Fruit fly (Drosophila melanogaster) whole organism, embryonic: ENCODE data around the gene CG11811.
A peak's percentile ranks its signal among the peaks of the same experiment; 100 is the strongest.

Experiments used
- B-H2 ChIP-seq: fragments of 200-800 bp; sonication (Bioruptor generic); optimal IDR thresholded peaks from 2 replicates; lab custom pipeline; 2018; ENCODE audit warnings: missing biosample characterization, mild to moderate bottlenecking, missing genetic modification characterization
- CG11085 ChIP-seq: fragments of 200-800 bp; sonication (Bioruptor generic); IDR thresholded peaks from 2 replicates; pipeline ENCODE4 v1.3.6; 2022; ENCODE audit warnings: missing biosample characterization, missing genetic modification characterization
- CG13123 ChIP-seq: fragments of 200-800 bp; sonication (Bioruptor generic); optimal IDR thresholded peaks from 2 replicates; lab custom pipeline; 2016; ENCODE audit warnings: missing biosample characterization, missing genetic modification characterization
- CG13624 ChIP-seq: fragments of 200-800 bp; sonication (Bioruptor generic); optimal IDR thresholded peaks from 2 replicates; lab custom pipeline; 2016; ENCODE audit warnings: missing biosample characterization, missing genetic modification characterization
- CG13775 ChIP-seq: fragments of 200-800 bp; sonication (Bioruptor generic); optimal IDR thresholded peaks from 3 replicates; lab custom pipeline; 2017; ENCODE audit warnings: missing biosample characterization, mild to moderate bottlenecking, missing genetic modification characterization
- CG14441 ChIP-seq: fragments of 200-800 bp; sonication (Bioruptor generic); IDR thresholded peaks from 2 replicates; pipeline ENCODE4 v1.3.6; 2022; ENCODE audit warnings: missing biosample characterization, missing genetic modification characterization
- CG15011 ChIP-seq: fragments of 200-800 bp; sonication (Bioruptor generic); optimal IDR thresholded peaks from 3 replicates; lab custom pipeline; 2018; ENCODE audit warnings: missing biosample characterization, mild to moderate bottlenecking, missing genetic modification characterization
- CG15269 ChIP-seq: fragments of 200-800 bp; sonication (Bioruptor generic); optimal IDR thresholded peaks from 2 replicates; lab custom pipeline; 2018; ENCODE audit warnings: missing biosample characterization, mild to moderate bottlenecking, missing genetic modification characterization, moderate library complexity
- CG15479 ChIP-seq: fragments of 200-800 bp; sonication (Bioruptor generic); optimal IDR thresholded peaks from 3 replicates; lab custom pipeline; 2019; ENCODE audit warnings: missing biosample characterization, mild to moderate bottlenecking, missing genetic modification characterization, moderate library complexity
- CG1792 ChIP-seq: fragments of 200-800 bp; sonication (Bioruptor generic); optimal IDR thresholded peaks from 2 replicates; lab custom pipeline; 2016; ENCODE audit warnings: missing biosample characterization, missing genetic modification characterization
- CG18619 ChIP-seq: fragments of 200-800 bp; sonication (Bioruptor generic); optimal IDR thresholded peaks from 3 replicates; lab custom pipeline; 2017; ENCODE audit warnings: missing biosample characterization, mild to moderate bottlenecking, missing genetic modification characterization
- CG2116 ChIP-seq: fragments of 200-800 bp; sonication (Bioruptor generic); optimal IDR thresholded peaks from 3 replicates; lab custom pipeline; 2018; ENCODE audit warnings: missing biosample characterization, mild to moderate bottlenecking, missing genetic modification characterization
- CG3281 ChIP-seq: fragments of 200-800 bp; sonication (Bioruptor generic); optimal IDR thresholded peaks from 3 replicates; lab custom pipeline; 2017; ENCODE audit warnings: missing biosample characterization, mild to moderate bottlenecking, missing genetic modification characterization
- CG4404 ChIP-seq: fragments of 200-800 bp; sonication (Bioruptor generic); IDR thresholded peaks from 2 replicates; pipeline ENCODE4 v1.3.6; 2022; ENCODE audit warnings: missing biosample characterization, missing genetic modification characterization
- CG4707 ChIP-seq: fragments of 200-800 bp; sonication (Bioruptor generic); optimal IDR thresholded peaks from 2 replicates; lab custom pipeline; 2018; ENCODE audit warnings: missing biosample characterization, mild to moderate bottlenecking, missing genetic modification characterization, moderate library complexity
- CG5180 ChIP-seq: fragments of 200-800 bp; sonication (Bioruptor generic); optimal IDR thresholded peaks from 3 replicates; lab custom pipeline; 2017; ENCODE audit warnings: missing biosample characterization, missing genetic modification characterization, mild to moderate bottlenecking, moderate library complexity, missing genetic modification reagents
- CG7987 ChIP-seq: fragments of 200-800 bp; sonication (Bioruptor generic); optimal IDR thresholded peaks from 2 replicates; lab custom pipeline; 2018; ENCODE audit warnings: missing biosample characterization, mild to moderate bottlenecking, missing genetic modification characterization, moderate library complexity
- CG8944 ChIP-seq: fragments of 200-800 bp; sonication (Bioruptor generic); optimal IDR thresholded peaks from 3 replicates; lab custom pipeline; 2016; ENCODE audit warnings: missing biosample characterization, missing genetic modification characterization
- D19B ChIP-seq: fragments of 200-800 bp; sonication (Bioruptor generic); optimal IDR thresholded peaks from 2 replicates; lab custom pipeline; 2017; ENCODE audit warnings: missing biosample characterization, mild to moderate bottlenecking, missing genetic modification characterization
- Dip2 ChIP-seq: fragments of 200-800 bp; sonication (Bioruptor generic); IDR thresholded peaks from 2 replicates; pipeline ENCODE4 v1.3.6; 2022; ENCODE audit warnings: missing biosample characterization, missing genetic modification characterization
- Dll ChIP-seq: fragments of 200-800 bp; sonication (Bioruptor generic); IDR thresholded peaks from 4 replicates; pipeline ENCODE4 v1.3.6; 2022; ENCODE audit warnings: missing biosample characterization, missing genetic modification characterization; ENCODE audit not compliant: partially characterized antibody
- Doc2 ChIP-seq: fragments of 200-800 bp; sonication (Bioruptor generic); IDR thresholded peaks from 2 replicates; pipeline ENCODE4 v1.3.6; 2022; ENCODE audit warnings: missing biosample characterization, missing genetic modification characterization
- Drgx ChIP-seq: fragments of 200-800 bp; sonication (Bioruptor generic); IDR thresholded peaks from 2 replicates; pipeline ENCODE4 v1.3.6; 2022; ENCODE audit warnings: missing biosample characterization, missing genetic modification characterization
- Ets97D ChIP-seq: fragments of 200-800 bp; sonication (Bioruptor generic); optimal IDR thresholded peaks from 3 replicates; lab custom pipeline; 2016; ENCODE audit warnings: missing biosample characterization, missing genetic modification characterization
- H2.0 ChIP-seq: fragments of 200-800 bp; sonication (Bioruptor generic); IDR thresholded peaks from 2 replicates; pipeline ENCODE4 v1.3.6; 2022; ENCODE audit warnings: missing biosample characterization, missing genetic modification characterization
- Hr51 ChIP-seq, 2 experiments: fragments of 200-800 bp; sonication (Bioruptor generic); optimal IDR thresholded peaks; 2 replicates in 1 of 2; 3 replicates in 1 of 2; lab custom pipeline; 2016 to 2018; ENCODE audit warnings: missing biosample characterization in 2 of 2, missing genetic modification characterization in 2 of 2, mild to moderate bottlenecking in 1 of 2, moderate library complexity in 1 of 2
- Nf-YA ChIP-seq: fragments of 200-800 bp; sonication (Bioruptor generic); IDR thresholded peaks from 2 replicates; pipeline ENCODE4 v1.3.6; 2022; ENCODE audit warnings: missing biosample characterization, missing genetic modification characterization
- NfI ChIP-seq: fragments of 200-800 bp; sonication (Bioruptor generic); optimal IDR thresholded peaks from 3 replicates; lab custom pipeline; 2018; ENCODE audit warnings: missing biosample characterization, mild to moderate bottlenecking, missing genetic modification characterization, moderate library complexity
- Sry-δ ChIP-seq: fragments of 200-800 bp; sonication (Bioruptor generic); optimal IDR thresholded peaks from 2 replicates; lab custom pipeline; 2016; ENCODE audit warnings: missing biosample characterization, missing genetic modification characterization
- Vsx1 ChIP-seq: fragments of 200-800 bp; sonication (Bioruptor generic); optimal IDR thresholded peaks from 2 replicates; lab custom pipeline; 2017; ENCODE audit warnings: missing biosample characterization, mild to moderate bottlenecking, missing genetic modification characterization, missing genetic modification reagents
- aop ChIP-seq: fragments of 200-800 bp; sonication (Bioruptor generic); IDR thresholded peaks from 2 replicates; pipeline ENCODE4 v1.3.6; 2022; ENCODE audit warnings: missing biosample characterization, missing genetic modification characterization
- ara ChIP-seq: fragments of 200-800 bp; sonication (Bioruptor generic); IDR thresholded peaks from 2 replicates; pipeline ENCODE4 v1.3.6; 2022; ENCODE audit warnings: missing biosample characterization, missing genetic modification characterization
- bbx ChIP-seq: fragments of 200-800 bp; sonication (Bioruptor generic); IDR thresholded peaks from 2 replicates; pipeline ENCODE4 v1.3.6; 2022; ENCODE audit warnings: missing biosample characterization, missing genetic modification characterization; ENCODE audit not compliant: partially characterized antibody
- bcd ChIP-seq: fragments of 200-800 bp; sonication (Bioruptor generic); optimal IDR thresholded peaks from 2 replicates; lab custom pipeline; 2017; ENCODE audit warnings: missing biosample characterization, mild to moderate bottlenecking, missing genetic modification characterization
- corto ChIP-seq: fragments of 200-800 bp; sonication (Bioruptor generic); optimal IDR thresholded peaks from 2 replicates; lab custom pipeline; 2016; ENCODE audit warnings: missing biosample characterization, mild to moderate bottlenecking, missing genetic modification characterization, moderate library complexity
- jigr1 ChIP-seq: fragments of 200-800 bp; sonication (Bioruptor generic); IDR thresholded peaks from 3 replicates; pipeline ENCODE4 v1.3.6; 2022; ENCODE audit warnings: missing biosample characterization, missing genetic modification characterization
- lola ChIP-seq, 3 experiments: fragments of >200 bp in 2 of 3; fragments of 200-800 bp in 1 of 3; sonication (Bioruptor generic) in 1 of 3; optimal IDR thresholded peaks; 2 replicates each; lab custom pipeline; 2017 to 2019; ENCODE audit warnings: missing biosample characterization in 3 of 3, missing genetic modification characterization in 3 of 3, mild to moderate bottlenecking in 1 of 3, moderate library complexity in 1 of 3
- mam ChIP-seq: fragments of 200-800 bp; sonication (Bioruptor generic); optimal IDR thresholded peaks from 3 replicates; lab custom pipeline; 2016; ENCODE audit warnings: missing biosample characterization, missing genetic modification characterization
- mirr ChIP-seq: fragments of 200-800 bp; sonication (Bioruptor generic); optimal IDR thresholded peaks from 3 replicates; lab custom pipeline; 2018; ENCODE audit warnings: missing biosample characterization, mild to moderate bottlenecking, missing genetic modification characterization
- oc ChIP-seq: fragments of 200-800 bp; sonication (Bioruptor generic); optimal IDR thresholded peaks from 2 replicates; lab custom pipeline; 2018; ENCODE audit warnings: missing biosample characterization, mild to moderate bottlenecking, missing genetic modification characterization, moderate library complexity
- otp ChIP-seq: fragments of 200-800 bp; sonication (Bioruptor generic); IDR thresholded peaks from 3 replicates; pipeline ENCODE4, ENCODE4 v1.3.6; 2022; ENCODE audit warnings: missing biosample characterization, missing genetic modification characterization
- scrt ChIP-seq: fragments of 200-800 bp; sonication (Bioruptor generic); optimal IDR thresholded peaks from 2 replicates; lab custom pipeline; 2018; ENCODE audit warnings: missing biosample characterization, mild to moderate bottlenecking, missing genetic modification characterization, moderate library complexity
- sob ChIP-seq: fragments of 200-800 bp; sonication (Bioruptor generic); IDR thresholded peaks from 2 replicates; pipeline ENCODE4 v1.3.6; 2022; ENCODE audit warnings: missing biosample characterization, missing genetic modification characterization
- ssp ChIP-seq: fragments of 200-800 bp; sonication (Bioruptor generic); IDR thresholded peaks from 2 replicates; pipeline ENCODE4 v1.3.6; 2022; ENCODE audit warnings: missing biosample characterization, missing genetic modification characterization
- tio ChIP-seq: fragments of 200-800 bp; sonication (Bioruptor generic); optimal IDR thresholded peaks from 2 replicates; lab custom pipeline; 2017; ENCODE audit warnings: missing biosample characterization, missing genetic modification characterization, inconsistent platforms
- tll ChIP-seq, 2 experiments: fragments of 200-800 bp in 1 of 2; fragments of >200 bp in 1 of 2; sonication (Bioruptor generic) in 1 of 2; optimal IDR thresholded peaks; 2 replicates each; lab custom pipeline; 2017 to 2019; ENCODE audit warnings: missing biosample characterization in 2 of 2, missing genetic modification characterization in 2 of 2, mild to moderate bottlenecking in 1 of 2, moderate library complexity in 1 of 2
- ttk ChIP-seq: fragments of 200-800 bp; sonication (Bioruptor generic); IDR thresholded peaks from 2 replicates; pipeline ENCODE4 v2.1.2; 2022; ENCODE audit warnings: missing biosample characterization, missing genetic modification characterization
- twi ChIP-seq: fragments of 200-800 bp; optimal IDR thresholded peaks from 2 replicates; lab custom pipeline; 2019; ENCODE audit warnings: missing biosample characterization, mild to moderate bottlenecking, missing genetic modification characterization, moderate library complexity
- zen ChIP-seq: fragments of 200-800 bp; sonication (Bioruptor generic); optimal IDR thresholded peaks from 3 replicates; lab custom pipeline; 2018; ENCODE audit warnings: missing biosample characterization, mild to moderate bottlenecking, missing genetic modification characterization, moderate library complexity
- zen2 ChIP-seq: fragments of 200-800 bp; sonication (Bioruptor generic); IDR thresholded peaks from 3 replicates; pipeline ENCODE4 v1.3.6; 2022; ENCODE audit warnings: missing biosample characterization, missing genetic modification characterization; ENCODE audit not compliant: partially characterized antibody

CG11811 gene

dm6 chr3L:10690904-10691408, at the start of gene CG11811 (continued):
- TF ChIP-seq tll (GFP tag; optimal IDR thresholded peaks at IDR 0.05; lab: Kevin White, UChicago) (no peak), ssp (no peak), otp (GFP tag; lab: Robert Waterston, UW) (no peak), CG4404 (GFP tag; lab: Robert Waterston, UW) (no peak), CG18619 (no peak), Hr51 (GFP tag; optimal IDR thresholded peaks at IDR 0.05; lab: Kevin White, UChicago) (peak in 1 of 2 experiments; percentile 16), bbx (GFP tag; lab: Robert Waterston, UW) (peak; percentile 83), Doc2 (GFP tag; lab: Robert Waterston, UW) (no peak), zen2 (GFP tag; lab: Robert Waterston, UW) (peak; percentile 64; the same call in 1 of the 3 replicates), CG15011 (GFP tag; lab: Kevin White, UChicago) (no peak), CG13775 (GFP tag; lab: Kevin White, UChicago) (no peak), NfI (GFP tag; lab: Kevin White, UChicago) (no peak), CG7987 (GFP tag; lab: Kevin White, UChicago) (peak; percentile 59), aop (GFP tag; lab: Robert Waterston, UW) (no peak), CG13624 (GFP tag; lab: Kevin White, UChicago) (no peak), Drgx (GFP tag; lab: Robert Waterston, UW) (no peak; the same call in 1 of the 2 replicates), H2.0 (no peak), CG5180 (GFP tag; lab: Kevin White, UChicago) (no peak), CG13123 (GFP tag; lab: Kevin White, UChicago) (no peak), CG14441 (GFP tag; lab: Robert Waterston, UW) (no peak), bcd (GFP tag; lab: Kevin White, UChicago) (no peak), CG15269 (tag; lab: Kevin White, UChicago) (no peak), ttk (GFP tag; lab: Robert Waterston, UW) (no peak), CG4707 (GFP tag; lab: Kevin White, UChicago) (no peak), D19B (GFP tag; lab: Kevin White, UChicago) (no peak), zen (tag; lab: Kevin White, UChicago) (no peak), CG11085 (GFP tag; lab: Robert Waterston, UW) (0 out of 2 replicates have a peak, but pooled peaks have one; percentile 6), Dip2 (GFP tag; lab: Robert Waterston, UW) (no peak), CG8944 (GFP tag; lab: Kevin White, UChicago) (no peak), Vsx1 (GFP tag; lab: Kevin White, UChicago) (no peak), tio (no peak), sob (GFP tag; lab: Robert Waterston, UW) (no peak), CG2116 (GFP tag; lab: Kevin White, UChicago) (peak; percentile 65), Nf-YA (GFP tag; lab: Robert Waterston, UW) (no peak), CG15479 (no peak), scrt (GFP tag; lab: Kevin White, UChicago) (no peak), jigr1 (no peak; the same call in 2 of the 3 replicates), corto (no peak), CG3281 (peak; percentile 27), Sry-δ (GFP tag; lab: Kevin White, UChicago) (peak; percentile 90), Dll (GFP tag; lab: Robert Waterston, UW) (peak; percentile 81), CG1792 (no peak), mam (GFP tag; lab: Kevin White, UChicago) (no peak), mirr (GFP tag; lab: Kevin White, UChicago) (no peak), B-H2 (GFP tag; lab: Kevin White, UChicago) (peak; percentile 46), Ets97D (GFP tag; lab: Kevin White, UChicago) (peak; percentile 19), ara (GFP tag; lab: Robert Waterston, UW) (no peak), lola (GFP tag; optimal IDR thresholded peaks at IDR 0.05; lab: Kevin White, UChicago) (no peak), twi (no peak), oc (tag; lab: Kevin White, UChicago) (no peak)
